Worm (Caenorhabditis elegans) whole organism, L2 larva: ENCODE measurements around the gene sma-9.

ENCODE experiments used
- C34F6.9 ChIP-seq: fragments of 150-350 bp; optimal IDR thresholded peaks from 2 replicates; lab custom pipeline; 2014; ENCODE audit warnings: missing biosample characterization, missing genetic modification characterization
- R02D3.7 ChIP-seq: fragments of 150-350 bp; optimal IDR thresholded peaks from 2 replicates; lab custom pipeline; 2014; ENCODE audit warnings: missing biosample characterization, missing genetic modification characterization
- fos-1 ChIP-seq: fragments of 150-350 bp; optimal IDR thresholded peaks from 2 replicates; lab custom pipeline; 2014; ENCODE audit warnings: missing biosample characterization, missing genetic modification characterization
- lin-11 ChIP-seq: fragments of 150-350 bp; sonication (generic microtip); optimal IDR thresholded peaks from 2 replicates; lab custom pipeline; 2014; ENCODE audit warnings: missing biosample characterization, missing genetic modification characterization, inconsistent platforms, mixed read lengths
- mab-5 ChIP-seq: fragments of 150-350 bp; optimal IDR thresholded peaks from 2 replicates; lab custom pipeline; 2014; ENCODE audit warnings: missing biosample characterization, missing genetic modification characterization
- nhr-129 ChIP-seq: fragments of 150-350 bp; optimal IDR thresholded peaks from 2 replicates; lab custom pipeline; 2014; ENCODE audit warnings: missing biosample characterization, missing genetic modification characterization
- nhr-25 ChIP-seq: fragments of 150-350 bp; sonication (generic microtip); optimal IDR thresholded peaks from 3 replicates; lab custom pipeline; 2014; ENCODE audit warnings: missing biosample characterization, missing genetic modification characterization
- nhr-6 ChIP-seq: fragments of 150-350 bp; optimal IDR thresholded peaks from 2 replicates; lab custom pipeline; 2014; ENCODE audit warnings: missing biosample characterization, missing genetic modification characterization
- nhr-77 ChIP-seq: fragments of 150-350 bp; optimal IDR thresholded peaks from 2 replicates; lab custom pipeline; 2014; ENCODE audit warnings: missing biosample characterization, missing genetic modification characterization
- zag-1 ChIP-seq: fragments of 150-350 bp; optimal IDR thresholded peaks from 2 replicates; lab custom pipeline; 2014; ENCODE audit warnings: missing biosample characterization, missing genetic modification characterization

Gene sma-9

DNA sequence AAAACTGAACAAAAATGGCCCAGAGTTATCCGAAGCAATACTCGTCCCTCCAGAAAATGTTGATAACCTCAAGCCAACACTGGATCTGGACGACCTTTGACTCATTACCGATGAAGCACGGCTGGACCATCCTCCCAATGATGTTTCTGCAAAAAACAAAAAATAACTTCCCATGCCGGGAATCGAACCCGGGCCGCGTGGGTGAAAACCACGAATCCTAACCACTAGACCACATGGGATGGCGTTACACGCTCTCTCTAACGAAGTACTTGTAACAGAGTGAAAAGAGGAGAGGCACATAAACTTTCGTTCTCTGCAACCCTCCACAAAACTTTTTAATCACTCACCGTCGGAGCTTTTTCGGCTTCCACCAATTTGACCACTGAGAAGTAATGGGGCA, 52.1 kb downstream of the sma-9 start (continued):
- no peak for TF ChIP-seq R02D3.7 (tag; lab: Kevin White, UChicago)
- peak; percentile 15 for TF ChIP-seq C34F6.9 (tag; lab: Kevin White, UChicago)
- no peak for TF ChIP-seq nhr-25 (tag; lab: Kevin White, UChicago)
- no peak for TF ChIP-seq zag-1
- TF ChIP-seq mab-5, result no peak
- TF ChIP-seq nhr-77 (tag; lab: Kevin White, UChicago), result no peak
- TF ChIP-seq nhr-6 (tag; lab: Kevin White, UChicago), result no peak
- TF ChIP-seq fos-1 (tag; lab: Kevin White, UChicago), result no peak
- peak; percentile 80 for TF ChIP-seq nhr-129 (tag; lab: Kevin White, UChicago)
- TF ChIP-seq lin-11, result peak; percentile 43
